Worm (Caenorhabditis elegans) whole organism, young adult: Measurements from ENCODE around the gene T21B10.3.
A peak's percentile ranks its signal among the peaks of the same experiment; 100 is the strongest.

Experiments used
- B0019.2 ChIP-seq: fragments of 200-800 bp; sonication (Bioruptor generic); conservative IDR thresholded peaks from 2 replicates; pipeline ENCODE4 v1.3.6; 2022; ENCODE audit warnings: missing genetic modification reagents, missing genetic modification characterization, missing compliant biosample characterization
- F10E7.11 ChIP-seq: sonication (generic microtip); optimal IDR thresholded peaks from 2 replicates; lab custom pipeline; 2017; ENCODE audit warnings: mild to moderate bottlenecking, missing genetic modification characterization, moderate library complexity, missing compliant biosample characterization
- F22D6.2 ChIP-seq: sonication (generic microtip); optimal IDR thresholded peaks from 2 replicates; lab custom pipeline; 2016; ENCODE audit warnings: mild to moderate bottlenecking, missing genetic modification characterization, missing compliant biosample characterization
- F33H1.4 ChIP-seq: fragments of 200-800 bp; sonication (Bioruptor generic); IDR thresholded peaks from 2 replicates; pipeline ENCODE4 v1.3.6; 2022; ENCODE audit warnings: missing genetic modification reagents, missing genetic modification characterization, missing compliant biosample characterization
- F49E8.2 ChIP-seq: sonication (generic microtip); optimal IDR thresholded peaks from 3 replicates; lab custom pipeline; 2017; ENCODE audit warnings: missing genetic modification characterization, mild to moderate bottlenecking, missing compliant biosample characterization, antibody characterized with exemption, moderate library complexity; ENCODE audit not compliant: insufficient read depth
- F57A8.1 ChIP-seq: fragments of 200-800 bp; sonication (Bioruptor generic); optimal IDR thresholded peaks from 2 replicates; lab custom pipeline; 2018; ENCODE audit warnings: mild to moderate bottlenecking, missing genetic modification characterization, moderate library complexity, missing compliant biosample characterization
- K11D2.4 ChIP-seq: fragments of 200-800 bp; sonication (Bioruptor generic); IDR thresholded peaks from 2 replicates; pipeline ENCODE4 v1.3.6; 2022; ENCODE audit warnings: missing genetic modification reagents, missing genetic modification characterization, missing compliant biosample characterization
- Y53G8AR.9 ChIP-seq: fragments of 200-800 bp; sonication (Bioruptor generic); conservative IDR thresholded peaks from 2 replicates; pipeline ENCODE4 v1.3.6; 2022; ENCODE audit warnings: missing genetic modification reagents, missing genetic modification characterization, missing compliant biosample characterization
- Y56A3A.18 ChIP-seq: fragments of 200-800 bp; sonication (Bioruptor generic); IDR thresholded peaks from 2 replicates; pipeline ENCODE4 v1.3.6; 2022; ENCODE audit warnings: missing genetic modification reagents, missing genetic modification characterization, missing compliant biosample characterization
- ZK185.1 ChIP-seq: sonication (generic microtip); optimal IDR thresholded peaks from 2 replicates; lab custom pipeline; 2016; ENCODE audit warnings: mild to moderate bottlenecking, missing genetic modification characterization, missing compliant biosample characterization; ENCODE audit not compliant: poor library complexity, severe bottlenecking
- atf-7 ChIP-seq: sonication (generic microtip); optimal IDR thresholded peaks from 2 replicates; lab custom pipeline; 2017; ENCODE audit warnings: mild to moderate bottlenecking, missing genetic modification characterization, missing compliant biosample characterization
- athp-1 ChIP-seq: sonication (generic microtip); optimal IDR thresholded peaks from 2 replicates; lab custom pipeline; 2017; ENCODE audit warnings: mild to moderate bottlenecking, missing genetic modification characterization, missing compliant biosample characterization
- attf-6 ChIP-seq: fragments of 200-800 bp; sonication (Bioruptor generic); IDR thresholded peaks from 2 replicates; pipeline ENCODE4 v1.3.6; 2022; ENCODE audit warnings: missing genetic modification reagents, missing genetic modification characterization, missing compliant biosample characterization
- cebp-1 ChIP-seq, 2 experiments: fragments of 200-800 bp in 1 of 2; sonication (Bioruptor generic) in 1 of 2; sonication (generic microtip) in 1 of 2; IDR thresholded peaks in 1 of 2; optimal IDR thresholded peaks in 1 of 2; 2 replicates each; pipeline versions ENCODE4 v1.3.6 to Lab custom; 2017 to 2022; ENCODE audit warnings: missing compliant biosample characterization in 2 of 2, missing genetic modification characterization in 2 of 2, mild to moderate bottlenecking in 1 of 2, missing genetic modification reagents in 1 of 2, moderate library complexity in 1 of 2
- dpff-1 ChIP-seq: sonication (generic microtip); optimal IDR thresholded peaks from 2 replicates; lab custom pipeline; 2017; ENCODE audit warnings: mild to moderate bottlenecking, missing genetic modification characterization, missing compliant biosample characterization
- dpl-1 ChIP-seq: fragments of 150-350 bp; optimal IDR thresholded peaks from 2 replicates; lab custom pipeline; 2014; ENCODE audit warnings: missing biosample characterization, missing genetic modification reagents, missing genetic modification characterization
- efl-1 ChIP-seq: fragments of 150-350 bp; optimal IDR thresholded peaks from 2 replicates; lab custom pipeline; 2014; ENCODE audit warnings: missing biosample characterization, missing genetic modification reagents, missing genetic modification characterization
- ekl-4 ChIP-seq: fragments of 200-800 bp; sonication (Bioruptor generic); IDR thresholded peaks from 2 replicates; pipeline ENCODE4 v1.3.6; 2022; ENCODE audit warnings: missing genetic modification reagents, missing genetic modification characterization, missing compliant biosample characterization
- him-1 ChIP-seq: sonication (generic microtip); optimal IDR thresholded peaks from 2 replicates; lab custom pipeline; 2016; ENCODE audit warnings: missing genotype, missing genetic modification reagents, missing genetic modification characterization, missing compliant biosample characterization
- hrde-1 ChIP-seq: sonication (generic microtip); optimal IDR thresholded peaks from 2 replicates; lab custom pipeline; 2016; ENCODE audit warnings: missing genetic modification characterization, mild to moderate bottlenecking, missing compliant biosample characterization, moderate library complexity, missing genotype, missing genetic modification reagents, borderline replicate concordance
- lin-26 ChIP-seq: fragments of 200-800 bp; sonication (Bioruptor generic); IDR thresholded peaks from 2 replicates; pipeline ENCODE4 v1.3.6; 2022; ENCODE audit warnings: missing genetic modification reagents, missing genetic modification characterization, missing compliant biosample characterization
- lin-54 ChIP-seq: fragments of 200-800 bp; sonication (Bioruptor generic); optimal IDR thresholded peaks from 2 replicates; lab custom pipeline; 2018; ENCODE audit warnings: mild to moderate bottlenecking, missing genetic modification characterization, missing compliant biosample characterization
- lsl-1 ChIP-seq: fragments of 200-800 bp; sonication (Bioruptor generic); optimal IDR thresholded peaks from 2 replicates; lab custom pipeline; 2018; ENCODE audit warnings: mild to moderate bottlenecking, missing genetic modification characterization, moderate library complexity, missing compliant biosample characterization
- madf-6 ChIP-seq: fragments of 200-800 bp; sonication (Bioruptor generic); IDR thresholded peaks from 2 replicates; pipeline ENCODE4 v1.3.6; 2022; ENCODE audit warnings: missing genetic modification reagents, missing genetic modification characterization, missing compliant biosample characterization
- madf-8 ChIP-seq: fragments of 200-800 bp; sonication (Bioruptor generic); conservative IDR thresholded peaks from 2 replicates; pipeline ENCODE4 v1.3.6; 2022; ENCODE audit warnings: missing genetic modification reagents, missing genetic modification characterization, missing compliant biosample characterization
- mcd-1 ChIP-seq: fragments of 200-800 bp; sonication (Bioruptor generic); IDR thresholded peaks from 2 replicates; pipeline ENCODE4 v1.3.6; 2022; ENCODE audit warnings: missing genetic modification reagents, missing genetic modification characterization, missing compliant biosample characterization
- mes-4 ChIP-seq: sonication (generic microtip); optimal IDR thresholded peaks from 2 replicates; lab custom pipeline; 2016; ENCODE audit warnings: missing genotype, missing genetic modification characterization, missing compliant biosample characterization
- mxl-1 ChIP-seq: sonication (generic microtip); optimal IDR thresholded peaks from 2 replicates; lab custom pipeline; 2016; ENCODE audit warnings: missing genetic modification characterization, missing compliant biosample characterization
- rec-8 ChIP-seq, 2 experiments: sonication (generic microtip); optimal IDR thresholded peaks; 2 replicates each; lab custom pipeline; 2016; ENCODE audit warnings: mild to moderate bottlenecking in 2 of 2, missing genetic modification characterization in 2 of 2, missing genetic modification reagents in 2 of 2, missing genotype in 2 of 2, missing biosample characterization in 1 of 2, missing compliant biosample characterization in 1 of 2, moderate library complexity in 1 of 2
- snpc-3.4 ChIP-seq: sonication (generic microtip); optimal IDR thresholded peaks from 2 replicates; lab custom pipeline; 2017; ENCODE audit warnings: missing genetic modification characterization, mild to moderate bottlenecking, missing compliant biosample characterization, antibody characterized with exemption, moderate library complexity, missing genotype, missing genetic modification reagents
- sptf-2 ChIP-seq: fragments of 200-800 bp; sonication (Bioruptor generic); optimal IDR thresholded peaks from 2 replicates; lab custom pipeline; 2018; ENCODE audit warnings: mild to moderate bottlenecking, missing genetic modification characterization, missing compliant biosample characterization
- tbp1 ChIP-seq: fragments of 200-800 bp; sonication (Bioruptor generic); optimal IDR thresholded peaks from 2 replicates; lab custom pipeline; 2018; ENCODE audit warnings: mild to moderate bottlenecking, missing genetic modification characterization, missing compliant biosample characterization
- unc-130 ChIP-seq: sonication (generic microtip); optimal IDR thresholded peaks from 2 replicates; lab custom pipeline; 2016; ENCODE audit warnings: missing genetic modification reagents, missing genetic modification characterization, missing compliant biosample characterization
- xnd-1 ChIP-seq: sonication (generic microtip); optimal IDR thresholded peaks from 2 replicates; lab custom pipeline; 2016; ENCODE audit warnings: missing genotype, missing genetic modification reagents, missing genetic modification characterization, missing compliant biosample characterization

The T21B10.3 gene

DNA sequence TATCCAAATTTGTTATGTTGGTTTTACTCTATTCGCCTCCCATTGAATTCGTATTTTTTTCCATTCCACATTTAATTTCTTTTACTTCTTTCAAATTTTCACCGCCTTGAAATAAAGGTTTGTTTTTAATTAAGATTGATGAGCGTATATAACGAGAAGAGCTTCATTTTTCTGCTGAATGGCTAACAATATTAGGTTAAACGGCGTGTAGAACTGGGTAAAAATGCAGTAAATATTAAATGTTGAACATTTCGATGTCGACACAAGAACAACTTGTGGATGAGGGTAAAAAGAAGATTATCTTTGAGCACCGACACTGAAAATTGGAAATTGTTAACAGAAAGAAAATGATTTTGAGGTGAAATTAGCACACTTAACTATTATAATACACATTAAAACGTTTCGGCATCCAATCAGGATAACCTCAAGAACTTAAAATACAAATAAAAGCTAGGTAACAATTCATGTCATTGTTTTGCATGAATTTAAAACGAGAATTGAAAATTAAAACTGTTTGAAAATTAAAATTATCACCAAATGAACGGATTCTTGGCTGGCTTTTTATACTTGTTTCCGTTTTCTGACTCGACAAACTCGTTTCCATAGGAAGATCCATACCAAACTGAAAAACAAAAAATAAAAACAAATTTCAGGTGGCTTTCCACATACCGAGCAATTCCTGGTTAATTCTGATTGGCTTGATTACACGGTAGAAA, 4.9 kb downstream of the T21B10.3 start (continued):
- TF ChIP-seq F49E8.2, result peak; percentile 54
- 0 out of 2 replicates have a peak, but pooled peaks have one; percentile 17 for TF ChIP-seq attf-6 (GFP tag; lab: Robert Waterston, UW)
- TF ChIP-seq hrde-1, result peak; percentile 84
- TF ChIP-seq tbp1, result peak; percentile 30
- TF ChIP-seq Y56A3A.18 (GFP tag; lab: Robert Waterston, UW), result peak; percentile 68; the same call in 1 of the 2 replicates
- peak; percentile 69 for TF ChIP-seq athp-1 (tag; lab: Kevin White, UChicago)
- TF ChIP-seq ZK185.1 (tag; lab: Kevin White, UChicago), result peak; percentile 1
- no peak for TF ChIP-seq cebp-1 (GFP tag; IDR thresholded peaks at IDR 0.05; lab: Robert Waterston, UW)
- peak; percentile 31 for TF ChIP-seq cebp-1 (tag; optimal IDR thresholded peaks at IDR 0.05; lab: Kevin White, UChicago)
- peak; percentile 1 for TF ChIP-seq snpc-3.4
- TF ChIP-seq unc-130 (GFP tag; lab: Kevin White, UChicago), result peak; percentile 32
- peak; percentile 62 for TF ChIP-seq madf-6 (GFP tag; lab: Robert Waterston, UW)
- TF ChIP-seq K11D2.4, result no peak
- 0 out of 2 replicates have a peak, but pooled peaks have one; percentile 56 for TF ChIP-seq Y53G8AR.9 (GFP tag; lab: Robert Waterston, UW)
- TF ChIP-seq rec-8 (tag; optimal IDR thresholded peaks at IDR 0.05; lab: Kevin White, UChicago), result peak in 1 of 2 experiments; percentile 3
- peak; percentile 47; the same call in 1 of the 2 replicates for TF ChIP-seq lin-26 (GFP tag; lab: Robert Waterston, UW)
- peak; percentile 12 for TF ChIP-seq atf-7 (tag; lab: Kevin White, UChicago)
- TF ChIP-seq F57A8.1 (GFP tag; lab: Kevin White, UChicago), result no peak
- TF ChIP-seq mes-4, result no peak
- TF ChIP-seq F10E7.11 (tag; lab: Kevin White, UChicago), result peak; percentile 6
- TF ChIP-seq B0019.2 (GFP tag; lab: Robert Waterston, UW), result no peak
- TF ChIP-seq efl-1 (GFP tag; lab: Kevin White, UChicago), result no peak
- TF ChIP-seq lin-54, result peak; percentile 9
- TF ChIP-seq dpff-1, result peak; percentile 43

DNA sequence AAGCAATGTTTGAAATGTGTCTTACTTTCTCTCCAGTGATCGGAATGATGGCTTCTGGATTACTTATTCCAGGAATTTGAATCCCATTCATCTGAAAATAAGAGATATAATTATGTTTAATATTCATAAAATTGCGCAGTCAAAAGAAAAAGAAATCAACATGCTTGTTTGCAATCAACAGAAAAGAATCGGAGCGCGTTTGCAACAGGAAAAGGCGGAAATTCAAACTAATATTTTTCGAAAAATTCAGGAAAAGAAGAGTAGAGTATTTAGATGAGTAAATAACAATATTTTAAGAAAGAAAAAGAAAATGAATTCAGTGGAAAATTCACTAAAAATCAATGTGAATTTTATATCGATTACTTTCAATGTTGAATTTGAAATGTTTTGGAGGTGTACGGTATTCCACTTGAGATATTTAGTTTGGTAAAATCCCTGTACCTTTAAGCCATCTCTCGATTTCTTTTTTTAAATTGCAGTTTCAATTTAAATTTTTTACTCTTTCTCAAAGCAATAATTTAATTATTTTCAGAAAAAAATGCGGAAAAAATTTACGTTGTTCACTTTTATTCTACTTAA, 6.3 kb downstream of the T21B10.3 start, which contains the start of the genes set-17 and T21B10.4:
Gene set-17, minus strand, starts transcription at position 127 of the 579 bp plus-strand sequence.
Gene T21B10.4, plus strand, starts transcription at position 533 of the 579 bp plus-strand sequence.
- TF ChIP-seq sptf-2 (GFP tag; lab: Kevin White, UChicago), result no peak
- TF ChIP-seq him-1, result peak; percentile 53
- peak; percentile 19; the same call in 1 of the 2 replicates for TF ChIP-seq mcd-1
- peak; percentile 84 for TF ChIP-seq lsl-1
- peak; percentile 25 for TF ChIP-seq efl-1 (GFP tag; lab: Kevin White, UChicago)
- no peak for TF ChIP-seq ekl-4 (GFP tag; lab: Robert Waterston, UW)
- peak; percentile 19 for TF ChIP-seq xnd-1
- TF ChIP-seq madf-8 (GFP tag; lab: Robert Waterston, UW), result 0 out of 2 replicates have a peak, but pooled peaks have one; percentile 24
- peak; percentile 81 for TF ChIP-seq F33H1.4 (GFP tag; lab: Robert Waterston, UW)
- peak; percentile 54 for TF ChIP-seq madf-6 (GFP tag; lab: Robert Waterston, UW)
- no peak for TF ChIP-seq mxl-1
- TF ChIP-seq F22D6.2, result no peak
- TF ChIP-seq lin-54, result peak; percentile 80
- TF ChIP-seq dpl-1 (GFP tag; lab: Kevin White, UChicago), result no peak
